Worm (Caenorhabditis elegans) whole organism, late embryonic: Measurements from ENCODE around the gene arp-6.

Experiments used
- K02D7.2 ChIP-seq: sonication (generic microtip); optimal IDR thresholded peaks from 2 replicates; lab custom pipeline; 2017; ENCODE audit warnings: mild to moderate bottlenecking, missing genetic modification characterization, missing compliant biosample characterization
- K09A11.1 ChIP-seq: sonication (generic microtip); optimal IDR thresholded peaks from 2 replicates; lab custom pipeline; 2017; ENCODE audit warnings: antibody characterized with exemption, mild to moderate bottlenecking, missing genetic modification characterization, missing compliant biosample characterization; ENCODE audit not compliant: insufficient read depth
- T23F11.4 ChIP-seq: fragments of 200-800 bp; sonication (Bioruptor generic); optimal IDR thresholded peaks from 2 replicates; lab custom pipeline; 2018; ENCODE audit warnings: mild to moderate bottlenecking, missing genetic modification characterization, missing compliant biosample characterization
- Y22D7AL.16 ChIP-seq: sonication (generic microtip); optimal IDR thresholded peaks from 2 replicates; lab custom pipeline; 2016; ENCODE audit warnings: missing genetic modification characterization, missing compliant biosample characterization
- ahr-1 ChIP-seq: sonication (generic microtip); optimal IDR thresholded peaks from 2 replicates; lab custom pipeline; 2016; ENCODE audit warnings: missing genetic modification characterization, missing compliant biosample characterization
- ceh-14 ChIP-seq: sonication (generic microtip); optimal IDR thresholded peaks from 2 replicates; lab custom pipeline; 2016; ENCODE audit warnings: missing genotype, missing genetic modification characterization, missing compliant biosample characterization
- ceh-19 ChIP-seq: fragments of 200-800 bp; sonication (Bioruptor generic); optimal IDR thresholded peaks from 2 replicates; lab custom pipeline; 2018; ENCODE audit warnings: mild to moderate bottlenecking, missing genetic modification characterization, missing compliant biosample characterization
- ceh-2 ChIP-seq: sonication (generic microtip); optimal IDR thresholded peaks from 2 replicates; lab custom pipeline; 2016; ENCODE audit warnings: missing genotype, missing genetic modification characterization, missing compliant biosample characterization
- ceh-22 ChIP-seq: sonication (generic microtip); optimal IDR thresholded peaks from 2 replicates; lab custom pipeline; 2017; ENCODE audit warnings: missing biosample characterization, missing genetic modification characterization
- ceh-24 ChIP-seq: sonication (generic microtip); optimal IDR thresholded peaks from 2 replicates; lab custom pipeline; 2016; ENCODE audit warnings: mild to moderate bottlenecking, missing genetic modification characterization, missing compliant biosample characterization
- ceh-30 ChIP-seq: fragments of 150-350 bp; optimal IDR thresholded peaks from 2 replicates; lab custom pipeline; 2014; ENCODE audit warnings: missing biosample characterization, missing genetic modification characterization
- ceh-34 ChIP-seq: sonication (generic microtip); optimal IDR thresholded peaks from 2 replicates; lab custom pipeline; 2016; ENCODE audit warnings: mild to moderate bottlenecking, missing genetic modification characterization, missing compliant biosample characterization
- ceh-48 ChIP-seq: sonication (generic microtip); optimal IDR thresholded peaks from 2 replicates; lab custom pipeline; 2016; ENCODE audit warnings: missing genetic modification characterization, inconsistent platforms, missing compliant biosample characterization
- ceh-6 ChIP-seq: fragments of 200-800 bp; sonication (Bioruptor generic); optimal IDR thresholded peaks from 2 replicates; lab custom pipeline; 2018; ENCODE audit warnings: mild to moderate bottlenecking, missing genetic modification characterization, missing compliant biosample characterization
- dmd-4 ChIP-seq: sonication (generic microtip); optimal IDR thresholded peaks from 2 replicates; lab custom pipeline; 2016; ENCODE audit warnings: borderline replicate concordance, missing genetic modification characterization, missing compliant biosample characterization
- dve-1 ChIP-seq: sonication (generic microtip); optimal IDR thresholded peaks from 2 replicates; lab custom pipeline; 2017; ENCODE audit warnings: antibody characterized with exemption, mild to moderate bottlenecking, missing genetic modification characterization, missing compliant biosample characterization
- elt-2 ChIP-seq: sonication (generic microtip); optimal IDR thresholded peaks from 2 replicates; lab custom pipeline; 2016; ENCODE audit warnings: missing genetic modification reagents, missing genetic modification characterization, missing compliant biosample characterization
- elt-4 ChIP-seq: sonication (generic microtip); optimal IDR thresholded peaks from 2 replicates; lab custom pipeline; 2016; ENCODE audit warnings: missing genetic modification characterization, missing compliant biosample characterization
- ets-4 ChIP-seq: sonication (generic microtip); optimal IDR thresholded peaks from 2 replicates; lab custom pipeline; 2016; ENCODE audit warnings: missing genetic modification characterization, missing compliant biosample characterization
- eyg-1 ChIP-seq: sonication (generic microtip); optimal IDR thresholded peaks from 2 replicates; lab custom pipeline; 2016; ENCODE audit warnings: missing genotype, missing genetic modification characterization, missing compliant biosample characterization
- hlh-13 ChIP-seq: fragments of 200-800 bp; sonication (Bioruptor generic); optimal IDR thresholded peaks from 2 replicates; lab custom pipeline; 2018; ENCODE audit warnings: mild to moderate bottlenecking, missing genetic modification characterization, missing compliant biosample characterization
- hlh-15 ChIP-seq: sonication (generic microtip); optimal IDR thresholded peaks from 2 replicates; lab custom pipeline; 2016; ENCODE audit warnings: missing genetic modification characterization, missing compliant biosample characterization
- hlh-6 ChIP-seq: sonication (generic microtip); optimal IDR thresholded peaks from 2 replicates; lab custom pipeline; 2016; ENCODE audit warnings: missing genotype, missing genetic modification characterization, missing compliant biosample characterization
- lin-11 ChIP-seq: fragments of 200-800 bp; sonication (Bioruptor generic); optimal IDR thresholded peaks from 2 replicates; lab custom pipeline; 2018; ENCODE audit warnings: mild to moderate bottlenecking, missing genetic modification characterization, missing compliant biosample characterization
- mec-3 ChIP-seq: sonication (generic microtip); optimal IDR thresholded peaks from 2 replicates; lab custom pipeline; 2016; ENCODE audit warnings: borderline replicate concordance, missing genetic modification characterization, missing compliant biosample characterization
- nfya-1 ChIP-seq: sonication (generic microtip); optimal IDR thresholded peaks from 2 replicates; lab custom pipeline; 2017; ENCODE audit warnings: missing genetic modification characterization, mild to moderate bottlenecking, missing compliant biosample characterization, antibody characterized with exemption, moderate library complexity
- nhr-11 ChIP-seq: fragments of 150-350 bp; optimal IDR thresholded peaks from 2 replicates; lab custom pipeline; 2014; ENCODE audit warnings: missing biosample characterization, missing genetic modification characterization
- npax-4 ChIP-seq: sonication (generic microtip); optimal IDR thresholded peaks from 2 replicates; lab custom pipeline; 2016; ENCODE audit warnings: missing genetic modification characterization, missing compliant biosample characterization
- pax-1 ChIP-seq: fragments of 150-350 bp; optimal IDR thresholded peaks from 2 replicates; lab custom pipeline; 2014; ENCODE audit warnings: missing biosample characterization, missing genetic modification characterization
- pros-1 ChIP-seq: fragments of 150-350 bp; optimal IDR thresholded peaks from 2 replicates; lab custom pipeline; 2014; ENCODE audit warnings: missing biosample characterization, missing genetic modification reagents, missing genetic modification characterization
- rnt-1 ChIP-seq: sonication (generic microtip); optimal IDR thresholded peaks from 2 replicates; lab custom pipeline; 2016; ENCODE audit warnings: missing genetic modification characterization, missing compliant biosample characterization
- sdc-2 ChIP-seq: sonication (generic microtip); optimal IDR thresholded peaks from 2 replicates; lab custom pipeline; 2016; ENCODE audit warnings: missing genotype, missing genetic modification characterization, missing compliant biosample characterization
- sox-4 ChIP-seq: sonication (generic microtip); optimal IDR thresholded peaks from 2 replicates; lab custom pipeline; 2017; ENCODE audit warnings: mild to moderate bottlenecking, missing genetic modification characterization, inconsistent platforms, missing compliant biosample characterization
- syd-9 ChIP-seq: sonication (generic microtip); optimal IDR thresholded peaks from 2 replicates; lab custom pipeline; 2016; ENCODE audit warnings: mild to moderate bottlenecking, missing genetic modification characterization, moderate library complexity, missing compliant biosample characterization
- unc-3 ChIP-seq, 2 experiments: fragments of 200-800 bp in 1 of 2; sonication (Bioruptor generic) in 1 of 2; sonication (generic microtip) in 1 of 2; conservative IDR thresholded peaks in 1 of 2; optimal IDR thresholded peaks in 1 of 2; 2 replicates each; pipeline versions ENCODE4 v1.3.6 to Lab custom; 2016 to 2022; ENCODE audit warnings: missing compliant biosample characterization in 2 of 2, missing genetic modification characterization in 2 of 2, missing genetic modification reagents in 1 of 2
- unc-42 ChIP-seq: sonication (generic microtip); optimal IDR thresholded peaks from 2 replicates; lab custom pipeline; 2016; ENCODE audit warnings: missing genotype, missing genetic modification characterization, missing compliant biosample characterization
- unc-86 ChIP-seq: sonication (generic microtip); optimal IDR thresholded peaks from 2 replicates; lab custom pipeline; 2016; ENCODE audit warnings: missing genetic modification characterization, missing compliant biosample characterization

arp-6 gene

DNA sequence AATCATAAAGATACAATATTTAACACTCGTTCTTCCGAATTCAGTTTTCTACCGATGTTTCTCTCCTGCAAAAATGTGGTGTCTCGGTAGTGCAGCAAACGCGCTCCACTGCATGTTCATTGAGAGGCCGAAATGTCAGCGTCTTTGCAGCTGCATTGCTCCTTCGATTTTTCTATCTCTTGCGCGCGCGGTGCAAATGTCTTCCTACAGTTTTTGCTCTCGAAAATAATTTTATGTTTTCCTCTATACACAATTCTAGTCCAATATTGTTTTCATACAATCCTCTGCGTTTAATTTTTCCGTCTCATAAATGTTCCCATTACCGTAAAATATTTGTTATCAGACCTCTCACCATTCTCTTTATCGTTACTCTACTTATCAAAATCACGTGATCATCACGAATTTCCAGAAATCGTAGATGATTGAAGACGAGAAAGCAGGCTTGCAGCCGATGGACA, 25.2 kb upstream of the arp-6 start, which contains the start of gene ufd-2 (continued):
- TF ChIP-seq ets-4 (tag; lab: Kevin White, UChicago) (peak; percentile 50), ceh-30 (tag; lab: Kevin White, UChicago) (no peak), ceh-6 (GFP tag; lab: Kevin White, UChicago) (no peak), nhr-11 (tag; lab: Kevin White, UChicago) (no peak), ceh-34 (tag; lab: Kevin White, UChicago) (peak; percentile 48), syd-9 (tag; lab: Kevin White, UChicago) (no peak), unc-86 (tag; lab: Kevin White, UChicago) (peak; percentile 36), elt-4 (no peak), ceh-19 (GFP tag; lab: Kevin White, UChicago) (no peak), ceh-14 (tag; lab: Kevin White, UChicago) (peak; percentile 56), eyg-1 (tag; lab: Kevin White, UChicago) (no peak), dve-1 (tag; lab: Kevin White, UChicago) (peak; percentile 20), ceh-2 (peak; percentile 73)

DNA sequence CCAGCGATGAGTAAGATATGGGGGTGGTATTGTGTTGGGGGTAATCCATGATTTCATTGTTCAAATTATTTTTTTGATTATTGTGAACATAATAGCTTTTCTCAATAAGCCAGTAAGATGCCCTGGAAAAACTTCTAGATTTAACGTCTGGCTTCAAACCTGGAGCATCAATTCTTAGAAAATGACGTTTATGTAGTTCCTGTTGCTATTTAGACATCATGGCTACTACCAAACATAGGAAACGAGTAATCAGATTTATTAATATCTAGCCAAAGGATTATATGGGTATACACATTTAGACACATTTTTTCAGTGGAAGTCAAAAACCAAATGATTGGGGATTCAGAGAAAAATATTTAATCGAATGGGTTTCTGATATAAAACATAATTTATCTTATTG, 22.4 kb upstream of the arp-6 start:
- TF ChIP-seq mec-3: no peak
- no peak for TF ChIP-seq hlh-15 (tag; lab: Kevin White, UChicago)
- TF ChIP-seq ceh-24 (tag; lab: Kevin White, UChicago): no peak
- no peak for TF ChIP-seq ceh-2
- TF ChIP-seq syd-9 (tag; lab: Kevin White, UChicago): no peak

DNA sequence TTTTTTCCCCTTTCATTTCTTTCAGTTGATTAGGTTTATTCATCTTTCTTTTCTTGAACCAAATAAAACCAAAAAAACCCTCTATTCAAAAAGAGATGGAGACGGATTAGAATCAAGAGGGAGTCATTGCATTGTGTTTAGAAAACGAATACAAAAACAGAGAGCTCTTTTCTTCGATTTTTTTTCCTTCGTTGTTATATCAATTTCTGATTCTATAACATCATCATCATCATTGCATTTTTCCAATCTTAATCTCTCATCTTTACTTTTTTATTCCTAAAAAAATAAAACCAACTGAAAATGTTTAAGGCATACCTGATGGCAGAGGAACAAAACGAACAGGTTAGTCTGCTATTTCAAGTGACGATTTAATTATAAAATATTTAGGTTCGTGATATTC, 21.6 kb upstream of the arp-6 start, which contains the start of gene T05H10.8:
Gene T05H10.8, plus strand, starts transcription at position 301 of the 400 bp plus-strand sequence.
- TF ChIP-seq T23F11.4 (GFP tag; lab: Kevin White, UChicago) (no peak), ceh-22 (tag; lab: Kevin White, UChicago) (no peak), dmd-4 (tag; lab: Kevin White, UChicago) (no peak), Y22D7AL.16 (tag; lab: Kevin White, UChicago) (no peak)

DNA sequence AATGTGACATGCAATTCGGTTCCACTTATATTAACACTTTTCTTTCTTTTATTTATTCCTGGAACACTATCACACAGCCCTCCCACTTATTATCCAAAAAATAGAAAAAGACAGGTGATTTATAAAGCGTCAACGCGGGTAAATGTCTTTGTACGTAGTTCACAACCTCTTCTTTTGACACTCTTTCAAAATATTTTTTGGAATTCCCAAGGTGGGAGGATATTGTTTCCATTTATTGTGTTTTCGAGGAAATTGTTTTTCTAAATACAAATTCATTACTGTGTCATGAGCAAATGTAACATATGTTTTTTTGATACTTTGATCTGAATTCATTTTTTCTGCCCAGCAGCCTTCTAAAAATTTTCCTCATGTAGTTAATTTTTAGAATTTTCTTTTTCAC, 20.8 kb upstream of the arp-6 start:
- TF ChIP-seq elt-4: no peak
- TF ChIP-seq K02D7.2 (tag; lab: Kevin White, UChicago): no peak
- TF ChIP-seq pros-1 (tag; lab: Kevin White, UChicago): no peak
- TF ChIP-seq sdc-2 (tag; lab: Kevin White, UChicago): no peak
- no peak for TF ChIP-seq nfya-1 (tag; lab: Kevin White, UChicago)
- no peak for TF ChIP-seq unc-42
- no peak for TF ChIP-seq elt-2 (tag; lab: Kevin White, UChicago)
- no peak for TF ChIP-seq K09A11.1
- no peak for TF ChIP-seq unc-3 (GFP tag; conservative IDR thresholded peaks at IDR 0.05; lab: Robert Waterston, UW)
- no peak for TF ChIP-seq unc-3 (tag; optimal IDR thresholded peaks at IDR 0.05; lab: Kevin White, UChicago)

DNA sequence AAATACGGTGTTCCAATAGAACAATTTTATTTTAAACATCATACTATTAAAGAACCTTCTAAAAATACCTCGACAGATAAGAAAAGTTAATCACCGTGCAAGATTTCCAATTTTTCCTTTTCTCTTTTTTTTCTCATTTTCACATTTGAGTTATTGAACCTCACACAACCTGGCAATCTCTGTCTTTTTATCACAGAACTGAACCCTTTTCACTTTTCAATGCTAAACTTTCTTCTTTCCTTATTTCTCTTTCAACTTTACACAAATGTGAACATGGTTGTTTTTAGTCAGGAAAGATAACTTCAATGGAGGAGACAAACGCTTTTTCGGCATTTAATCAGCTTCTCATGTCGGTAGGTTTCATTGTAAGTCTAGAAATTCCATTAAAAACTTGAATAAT, 15.7 kb upstream of the arp-6 start, which contains the start of gene T05H10.4:
Gene T05H10.4, plus strand, starts transcription at position 301 of the 400 bp plus-strand sequence.
- TF ChIP-seq ahr-1 (tag; lab: Kevin White, UChicago) (no peak), lin-11 (tag; lab: Kevin White, UChicago) (no peak), npax-4 (tag; lab: Kevin White, UChicago) (no peak), pax-1 (tag; lab: Kevin White, UChicago) (no peak), ceh-2 (no peak), K09A11.1 (no peak), ceh-30 (tag; lab: Kevin White, UChicago) (no peak), ceh-6 (GFP tag; lab: Kevin White, UChicago) (no peak), ceh-48 (tag; lab: Kevin White, UChicago) (no peak), elt-4 (no peak), nhr-11 (tag; lab: Kevin White, UChicago) (no peak), rnt-1 (tag; lab: Kevin White, UChicago) (no peak), hlh-6 (tag; lab: Kevin White, UChicago) (no peak), elt-2 (tag; lab: Kevin White, UChicago) (no peak), sdc-2 (tag; lab: Kevin White, UChicago) (no peak), hlh-13 (no peak), sox-4 (tag; lab: Kevin White, UChicago) (no peak)
